Worm (Caenorhabditis elegans) whole organism, late embryonic: ENCODE measurements around the gene ceh-13.

Source experiments
- ceh-19 ChIP-seq: fragments of 200-800 bp; sonication (Bioruptor generic); optimal IDR thresholded peaks from 2 replicates; lab custom pipeline; 2018; ENCODE audit warnings: mild to moderate bottlenecking, missing genetic modification characterization, missing compliant biosample characterization
- elt-2 ChIP-seq: sonication (generic microtip); optimal IDR thresholded peaks from 2 replicates; lab custom pipeline; 2016; ENCODE audit warnings: missing genetic modification reagents, missing genetic modification characterization, missing compliant biosample characterization
- fkh-10 ChIP-seq: fragments of 150-350 bp; optimal IDR thresholded peaks from 2 replicates; lab custom pipeline; 2014; ENCODE audit warnings: missing biosample characterization, missing genetic modification reagents, missing genetic modification characterization
- hlh-15 ChIP-seq: sonication (generic microtip); optimal IDR thresholded peaks from 2 replicates; lab custom pipeline; 2016; ENCODE audit warnings: missing genetic modification characterization, missing compliant biosample characterization
- hlh-8 ChIP-seq: sonication (generic microtip); optimal IDR thresholded peaks from 2 replicates; lab custom pipeline; 2016; ENCODE audit warnings: missing genotype, missing genetic modification characterization, missing compliant biosample characterization
- mec-3 ChIP-seq: sonication (generic microtip); optimal IDR thresholded peaks from 2 replicates; lab custom pipeline; 2016; ENCODE audit warnings: borderline replicate concordance, missing genetic modification characterization, missing compliant biosample characterization
- nfya-1 ChIP-seq: sonication (generic microtip); optimal IDR thresholded peaks from 2 replicates; lab custom pipeline; 2017; ENCODE audit warnings: missing genetic modification characterization, mild to moderate bottlenecking, missing compliant biosample characterization, antibody characterized with exemption, moderate library complexity
- nhr-11 ChIP-seq: fragments of 150-350 bp; optimal IDR thresholded peaks from 2 replicates; lab custom pipeline; 2014; ENCODE audit warnings: missing biosample characterization, missing genetic modification characterization
- odd-2 ChIP-seq: sonication (generic microtip); optimal IDR thresholded peaks from 2 replicates; lab custom pipeline; 2017; ENCODE audit warnings: antibody characterized with exemption, mild to moderate bottlenecking, missing genetic modification characterization, missing compliant biosample characterization
- pha-4 ChIP-seq: fragments of 150-350 bp; optimal IDR thresholded peaks from 2 replicates; lab custom pipeline; 2018; ENCODE audit warnings: missing biosample characterization, missing genetic modification reagents, missing genetic modification characterization
- sox-4 ChIP-seq: sonication (generic microtip); optimal IDR thresholded peaks from 2 replicates; lab custom pipeline; 2017; ENCODE audit warnings: mild to moderate bottlenecking, missing genetic modification characterization, inconsistent platforms, missing compliant biosample characterization

DNA sequence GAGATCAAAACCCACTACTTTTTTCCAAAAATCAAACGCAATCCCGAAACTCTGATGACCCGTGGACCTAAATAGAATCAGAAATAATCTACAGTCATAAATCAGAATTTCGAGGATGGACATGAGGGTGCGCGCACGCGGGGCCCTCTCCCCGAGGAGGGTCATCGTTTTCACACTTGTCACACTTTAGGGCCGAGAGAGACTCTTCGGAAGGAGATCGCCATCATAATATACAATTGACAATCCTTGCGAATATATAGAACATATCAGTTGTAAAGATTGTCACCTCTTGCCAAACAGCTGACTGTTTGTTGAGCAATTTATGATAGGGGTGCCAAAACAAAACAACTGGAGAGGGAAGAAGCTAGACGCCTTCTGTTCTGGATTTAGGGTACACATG is 25.4 kb upstream of the ceh-13 start:
- no peak for TF ChIP-seq hlh-15
- TF ChIP-seq fkh-10 (GFP tag; lab: Kevin White, UChicago) = no peak
- no peak for TF ChIP-seq ceh-19 (GFP tag; lab: Kevin White, UChicago)
- no peak for TF ChIP-seq elt-2
- no peak for TF ChIP-seq odd-2 (tag; lab: Kevin White, UChicago)
- TF ChIP-seq mec-3 (tag; lab: Kevin White, UChicago) = no peak
- TF ChIP-seq pha-4 (tag; lab: Kevin White, UChicago) = no peak
- TF ChIP-seq hlh-8 (tag; lab: Kevin White, UChicago) = no peak
- no peak for TF ChIP-seq nfya-1 (tag; lab: Kevin White, UChicago)
- no peak for TF ChIP-seq nhr-11 (tag; lab: Kevin White, UChicago)
- no peak for TF ChIP-seq sox-4
